Fruit fly (Drosophila melanogaster) whole organism, adult: ENCODE data around the gene CG15465.

ENCODE experiments used
- CG11617 ChIP-seq: fragments of 200-800 bp; sonication (Bioruptor generic); optimal IDR thresholded peaks from 2 replicates; lab custom pipeline; 2017; ENCODE audit warnings: mild to moderate bottlenecking, missing biosample characterization, missing genetic modification reagents, missing genetic modification characterization
- CG12768 ChIP-seq: fragments of 200-800 bp; sonication (Bioruptor generic); optimal IDR thresholded peaks from 2 replicates; lab custom pipeline; 2017; ENCODE audit warnings: missing biosample characterization, missing genetic modification characterization, mild to moderate bottlenecking, moderate library complexity, missing genetic modification reagents
- CG1620 ChIP-seq: fragments of 200-800 bp; sonication (Bioruptor generic); optimal IDR thresholded peaks from 2 replicates; lab custom pipeline; 2016; ENCODE audit warnings: missing biosample characterization, missing genetic modification characterization
- CG7101 ChIP-seq: fragments of 200-800 bp; sonication (Bioruptor generic); optimal IDR thresholded peaks from 2 replicates; lab custom pipeline; 2018; ENCODE audit warnings: missing biosample characterization, mild to moderate bottlenecking, missing genetic modification characterization, moderate library complexity
- Clk ChIP-seq: fragments of 200-800 bp; sonication (Bioruptor generic); optimal IDR thresholded peaks from 2 replicates; lab custom pipeline; 2017; ENCODE audit warnings: missing biosample characterization, missing genetic modification characterization
- Crg-1 ChIP-seq: fragments of 200-800 bp; sonication (Bioruptor generic); optimal IDR thresholded peaks from 2 replicates; lab custom pipeline; 2016; ENCODE audit warnings: missing biosample characterization, missing genetic modification characterization
- Mnt ChIP-seq: fragments of 200-800 bp; sonication (Bioruptor generic); optimal IDR thresholded peaks from 2 replicates; lab custom pipeline; 2016; ENCODE audit warnings: missing biosample characterization, mild to moderate bottlenecking, missing genetic modification characterization
- bab1 ChIP-seq: fragments of 200-800 bp; sonication (Bioruptor generic); optimal IDR thresholded peaks from 3 replicates; lab custom pipeline; 2019; ENCODE audit warnings: missing biosample characterization, mild to moderate bottlenecking, missing genetic modification characterization, moderate library complexity
- cic ChIP-seq: fragments of 200-800 bp; sonication (Bioruptor generic); optimal IDR thresholded peaks from 2 replicates; lab custom pipeline; 2017; ENCODE audit warnings: missing biosample characterization, mild to moderate bottlenecking, missing genetic modification characterization, moderate library complexity
- cnc ChIP-seq, 2 experiments: fragments of >200 bp; optimal IDR thresholded peaks; 2 replicates each; lab custom pipeline; 2017
- kay ChIP-seq: fragments of 200-800 bp; sonication (Bioruptor generic); peaks from one replicate; lab custom pipeline; 2016; ENCODE audit warnings: missing biosample characterization, missing genetic modification characterization, borderline replicate concordance
- pad ChIP-seq: fragments of 200-800 bp; sonication (Bioruptor generic); optimal IDR thresholded peaks from 3 replicates; lab custom pipeline; 2017; ENCODE audit warnings: missing biosample characterization, missing genetic modification characterization, mild to moderate bottlenecking, moderate library complexity, missing genetic modification reagents
- tj ChIP-seq: fragments of 200-800 bp; sonication (Bioruptor generic); optimal IDR thresholded peaks from 3 replicates; lab custom pipeline; 2017; ENCODE audit warnings: missing biosample characterization, mild to moderate bottlenecking, missing genetic modification characterization, moderate library complexity
- toe ChIP-seq: fragments of 200-800 bp; sonication (Bioruptor generic); optimal IDR thresholded peaks from 2 replicates; lab custom pipeline; 2016; ENCODE audit warnings: missing biosample characterization, missing genetic modification characterization

DNA sequence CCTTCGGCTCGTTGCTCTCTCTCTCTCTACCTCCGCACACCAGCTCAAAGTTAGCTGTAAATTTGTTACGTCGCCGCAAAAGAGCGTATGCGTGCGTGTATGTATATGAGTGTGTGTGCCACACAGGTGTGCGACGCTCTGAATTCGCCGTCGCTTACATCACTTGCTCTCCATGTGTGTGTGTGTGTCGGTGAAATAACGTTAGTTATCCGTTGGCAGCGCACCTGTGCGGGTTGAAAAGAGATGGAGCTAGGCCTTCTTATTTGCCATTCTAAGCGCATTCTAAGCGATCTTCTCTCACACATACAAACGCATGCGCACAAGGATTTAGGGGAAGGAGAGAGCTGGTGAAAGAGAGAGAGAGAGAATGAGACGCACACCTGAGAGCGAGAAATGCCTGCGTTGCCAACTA, 38.7 kb upstream of the CG15465 start:
- TF ChIP-seq kay (GFP tag; lab: Kevin White, UChicago) (no peak), CG7101 (tag; lab: Kevin White, UChicago) (no peak), CG12768 (GFP tag; lab: Kevin White, UChicago) (no peak), Crg-1 (GFP tag; lab: Kevin White, UChicago) (no peak), Mnt (GFP tag; lab: Kevin White, UChicago) (no peak), bab1 (GFP tag; lab: Kevin White, UChicago) (no peak), Clk (GFP tag; lab: Kevin White, UChicago) (no peak), cic (no peak), CG11617 (GFP tag; lab: Kevin White, UChicago) (no peak), tj (GFP tag; lab: Kevin White, UChicago) (peak; percentile 35), toe (GFP tag; lab: Kevin White, UChicago) (no peak), pad (no peak), cnc (optimal IDR thresholded peaks at IDR 0.05; lab: Kevin White, UChicago) (no peak), CG1620 (GFP tag; lab: Kevin White, UChicago) (no peak)
